Fruit fly (Drosophila melanogaster) whole organism, embryonic: ENCODE measurements around the gene CG4328.

Experiments used
- Aef1 ChIP-seq: fragments of 200-800 bp; sonication (Bioruptor generic); IDR thresholded peaks from 3 replicates; pipeline ENCODE4 v1.3.6; 2022; ENCODE audit warnings: missing biosample characterization, missing genetic modification characterization
- Antp ChIP-seq: fragments of 200-800 bp; sonication (Bioruptor generic); optimal IDR thresholded peaks from 3 replicates; lab custom pipeline; 2016; ENCODE audit warnings: missing biosample characterization, missing genetic modification characterization
- Bgb ChIP-seq: fragments of 200-800 bp; sonication (Bioruptor generic); IDR thresholded peaks from 2 replicates; pipeline ENCODE4 v1.3.6; 2022; ENCODE audit warnings: missing biosample characterization, missing genetic modification characterization; ENCODE audit not compliant: partially characterized antibody
- CG10959 ChIP-seq: fragments of 200-800 bp; sonication (Bioruptor generic); IDR thresholded peaks from 2 replicates; pipeline ENCODE4 v1.3.6; 2022; ENCODE audit warnings: missing biosample characterization, missing genetic modification characterization
- CG12071 ChIP-seq: fragments of 200-800 bp; sonication (Bioruptor generic); optimal IDR thresholded peaks from 3 replicates; lab custom pipeline; 2018; ENCODE audit warnings: missing biosample characterization, mild to moderate bottlenecking, missing genetic modification characterization
- CG1647 ChIP-seq: fragments of 200-800 bp; sonication (Bioruptor generic); optimal IDR thresholded peaks from 3 replicates; lab custom pipeline; 2016; ENCODE audit warnings: missing biosample characterization, missing genetic modification characterization
- CG16813 ChIP-seq: fragments of 200-800 bp; sonication (Bioruptor generic); IDR thresholded peaks from 3 replicates; pipeline ENCODE4 v1.3.6; 2022; ENCODE audit warnings: missing biosample characterization, missing genetic modification characterization; ENCODE audit not compliant: partially characterized antibody
- CG17385 ChIP-seq: fragments of 200-800 bp; sonication (Bioruptor generic); optimal IDR thresholded peaks from 3 replicates; lab custom pipeline; 2018; ENCODE audit warnings: missing biosample characterization, mild to moderate bottlenecking, missing genetic modification characterization
- CG2202 ChIP-seq: fragments of 200-800 bp; sonication (Bioruptor generic); optimal IDR thresholded peaks from 2 replicates; lab custom pipeline; 2018; ENCODE audit warnings: missing biosample characterization, mild to moderate bottlenecking, missing genetic modification characterization
- CG30431 ChIP-seq: fragments of 200-800 bp; sonication (Bioruptor generic); optimal IDR thresholded peaks from 2 replicates; lab custom pipeline; 2017; ENCODE audit warnings: missing biosample characterization, missing genetic modification characterization
- CG43689 ChIP-seq: fragments of 200-800 bp; sonication (Bioruptor generic); IDR thresholded peaks from 2 replicates; pipeline ENCODE4 v1.3.6; 2022; ENCODE audit warnings: missing biosample characterization, missing genetic modification characterization
- CG4617 ChIP-seq: fragments of 200-800 bp; sonication (Bioruptor generic); optimal IDR thresholded peaks from 3 replicates; lab custom pipeline; 2016; ENCODE audit warnings: missing biosample characterization, missing genetic modification characterization, borderline replicate concordance
- CG4820 ChIP-seq: fragments of 200-800 bp; sonication (Bioruptor generic); optimal IDR thresholded peaks from 3 replicates; lab custom pipeline; 2016; ENCODE audit warnings: missing biosample characterization, missing genetic modification characterization
- CG6175 ChIP-seq: fragments of 200-800 bp; sonication (Bioruptor generic); IDR thresholded peaks from 3 replicates; pipeline ENCODE4 v1.3.6; 2022; ENCODE audit warnings: missing biosample characterization, missing genetic modification characterization
- CG6765 ChIP-seq: fragments of 200-800 bp; sonication (Bioruptor generic); optimal IDR thresholded peaks from 3 replicates; lab custom pipeline; 2017; ENCODE audit warnings: missing biosample characterization, mild to moderate bottlenecking, missing genetic modification characterization
- Dad ChIP-seq: fragments of 200-800 bp; sonication (Bioruptor generic); optimal IDR thresholded peaks from 3 replicates; lab custom pipeline; 2016; ENCODE audit warnings: missing biosample characterization, missing genetic modification characterization
- Fer1 ChIP-seq: fragments of 200-800 bp; sonication (Bioruptor generic); optimal IDR thresholded peaks from 2 replicates; lab custom pipeline; 2017; ENCODE audit warnings: missing biosample characterization, mild to moderate bottlenecking, missing genetic modification characterization
- Hmr ChIP-seq: fragments of 200-800 bp; sonication (Bioruptor generic); optimal IDR thresholded peaks from 3 replicates; lab custom pipeline; 2017; ENCODE audit warnings: mild to moderate bottlenecking, missing biosample characterization, missing genetic modification reagents, missing genetic modification characterization
- Mes4 ChIP-seq: fragments of 200-800 bp; sonication (Bioruptor generic); optimal IDR thresholded peaks from 2 replicates; lab custom pipeline; 2016; ENCODE audit warnings: missing biosample characterization, missing genetic modification characterization
- Ravus ChIP-seq: fragments of 200-800 bp; sonication (Bioruptor generic); IDR thresholded peaks from 2 replicates; pipeline ENCODE4 v1.3.6; 2022; ENCODE audit warnings: missing biosample characterization, missing genetic modification characterization
- Rx ChIP-seq: fragments of 200-800 bp; sonication (Bioruptor generic); IDR thresholded peaks from 2 replicates; pipeline ENCODE4 v1.3.6; 2022; ENCODE audit warnings: missing biosample characterization, missing genetic modification characterization
- Sin3A ChIP-seq: fragments of >200 bp; optimal IDR thresholded peaks from 2 replicates; lab custom pipeline; 2018
- Sox100B ChIP-seq: fragments of 200-800 bp; sonication (Bioruptor generic); optimal IDR thresholded peaks from 3 replicates; lab custom pipeline; 2018; ENCODE audit warnings: missing biosample characterization, mild to moderate bottlenecking, missing genetic modification characterization
- Ssrp ChIP-seq: fragments of 200-800 bp; sonication (Bioruptor generic); optimal IDR thresholded peaks from 2 replicates; lab custom pipeline; 2018; ENCODE audit warnings: missing biosample characterization, mild to moderate bottlenecking, missing genetic modification characterization, moderate library complexity
- TFAM ChIP-seq: fragments of 200-800 bp; sonication (Bioruptor generic); optimal IDR thresholded peaks from 2 replicates; lab custom pipeline; 2017; ENCODE audit warnings: missing biosample characterization, missing genetic modification characterization, inconsistent platforms
- amos ChIP-seq: fragments of 200-800 bp; sonication (Bioruptor generic); IDR thresholded peaks from 2 replicates; pipeline ENCODE4 v1.3.6; 2022; ENCODE audit warnings: missing biosample characterization, missing genetic modification characterization; ENCODE audit not compliant: partially characterized antibody
- danr ChIP-seq: fragments of 200-800 bp; sonication (Bioruptor generic); IDR thresholded peaks from 2 replicates; pipeline ENCODE4 v1.3.6; 2022; ENCODE audit warnings: missing biosample characterization, missing genetic modification characterization
- dmrt99B ChIP-seq: fragments of 200-800 bp; sonication (Bioruptor generic); optimal IDR thresholded peaks from 2 replicates; lab custom pipeline; 2018; ENCODE audit warnings: missing biosample characterization, mild to moderate bottlenecking, missing genetic modification characterization, moderate library complexity
- eyg ChIP-seq: fragments of 200-800 bp; sonication (Bioruptor generic); optimal IDR thresholded peaks from 3 replicates; lab custom pipeline; 2016; ENCODE audit warnings: missing biosample characterization, missing genetic modification characterization
- gsb ChIP-seq: fragments of 200-800 bp; sonication (Bioruptor generic); IDR thresholded peaks from 2 replicates; pipeline ENCODE4 v1.3.6; 2022; ENCODE audit warnings: missing biosample characterization, missing genetic modification characterization
- ind ChIP-seq: fragments of 200-800 bp; sonication (Bioruptor generic); optimal IDR thresholded peaks from 3 replicates; lab custom pipeline; 2016; ENCODE audit warnings: missing biosample characterization, missing genetic modification characterization
- insv ChIP-seq, 2 experiments: fragments of 200-800 bp; sonication (Bioruptor generic); optimal IDR thresholded peaks; 3 replicates each; lab custom pipeline; 2016 to 2018; ENCODE audit warnings: missing biosample characterization in 2 of 2, missing genetic modification characterization in 2 of 2
- nau ChIP-seq: fragments of 200-800 bp; sonication (Bioruptor generic); optimal IDR thresholded peaks from 3 replicates; lab custom pipeline; 2017; ENCODE audit warnings: missing biosample characterization, mild to moderate bottlenecking, missing genetic modification characterization, missing genetic modification reagents
- org-1 ChIP-seq: fragments of 200-800 bp; sonication (Bioruptor generic); optimal IDR thresholded peaks from 2 replicates; lab custom pipeline; 2017; ENCODE audit warnings: missing biosample characterization, missing genetic modification characterization
- pnt ChIP-seq: fragments of 200-800 bp; sonication (Bioruptor generic); optimal IDR thresholded peaks from 3 replicates; lab custom pipeline; 2016; ENCODE audit warnings: missing biosample characterization, missing genetic modification characterization
- run ChIP-seq: fragments of 200-800 bp; sonication (Bioruptor generic); optimal IDR thresholded peaks from 3 replicates; lab custom pipeline; 2018; ENCODE audit warnings: missing biosample characterization, mild to moderate bottlenecking, missing genetic modification characterization
- sc ChIP-seq, 3 experiments: fragments of >200 bp in 2 of 3; fragments of 200-800 bp in 1 of 3; sonication (Bioruptor generic) in 1 of 3; optimal IDR thresholded peaks; 2 replicates in 2 of 3; 3 replicates in 1 of 3; lab custom pipeline; 2017; ENCODE audit warnings: mild to moderate bottlenecking in 1 of 3, missing biosample characterization in 1 of 3, missing genetic modification characterization in 1 of 3, missing genetic modification reagents in 1 of 3
- sd ChIP-seq: fragments of 200-800 bp; sonication (Bioruptor generic); optimal IDR thresholded peaks from 3 replicates; lab custom pipeline; 2018; ENCODE audit warnings: missing biosample characterization, mild to moderate bottlenecking, missing genetic modification characterization, moderate library complexity
- sens ChIP-seq: fragments of 200-800 bp; sonication (Bioruptor generic); peaks from one replicate; lab custom pipeline; 2016; ENCODE audit warnings: missing biosample characterization, missing genetic modification characterization
- seq ChIP-seq: fragments of 200-800 bp; sonication (Bioruptor generic); IDR thresholded peaks from 2 replicates; pipeline ENCODE4 v1.3.6; 2022; ENCODE audit warnings: missing biosample characterization, missing genetic modification characterization
- shn ChIP-seq: fragments of 200-800 bp; sonication (Bioruptor generic); optimal IDR thresholded peaks from 3 replicates; lab custom pipeline; 2016; ENCODE audit warnings: missing biosample characterization, missing genetic modification characterization
- sim ChIP-seq: fragments of 200-800 bp; sonication (Bioruptor generic); IDR thresholded peaks from 2 replicates; pipeline ENCODE4 v1.3.6; 2022; ENCODE audit warnings: missing biosample characterization, missing genetic modification characterization
- stc ChIP-seq: fragments of 200-800 bp; sonication (Bioruptor generic); IDR thresholded peaks from 2 replicates; pipeline ENCODE4 v1.3.6; 2022; ENCODE audit warnings: missing biosample characterization, missing genetic modification characterization
- sug ChIP-seq: fragments of 200-800 bp; optimal IDR thresholded peaks from 2 replicates; lab custom pipeline; 2019; ENCODE audit warnings: missing biosample characterization, mild to moderate bottlenecking, missing genetic modification characterization, moderate library complexity
- tna ChIP-seq: fragments of 200-800 bp; sonication (Bioruptor generic); IDR thresholded peaks from 2 replicates; pipeline ENCODE4 v1.3.6; 2022; ENCODE audit warnings: missing biosample characterization, missing genetic modification characterization; ENCODE audit not compliant: partially characterized antibody
- twi ChIP-seq: fragments of 200-800 bp; optimal IDR thresholded peaks from 2 replicates; lab custom pipeline; 2019; ENCODE audit warnings: missing biosample characterization, mild to moderate bottlenecking, missing genetic modification characterization, moderate library complexity
- unpg ChIP-seq: fragments of 200-800 bp; sonication (Bioruptor generic); optimal IDR thresholded peaks from 3 replicates; lab custom pipeline; 2018; ENCODE audit warnings: missing biosample characterization, mild to moderate bottlenecking, missing genetic modification characterization, moderate library complexity
- usp ChIP-seq: fragments of >200 bp; optimal IDR thresholded peaks from 2 replicates; lab custom pipeline; 2017; ENCODE audit warnings: missing biosample characterization, missing genetic modification characterization
- zen ChIP-seq: fragments of 200-800 bp; sonication (Bioruptor generic); optimal IDR thresholded peaks from 3 replicates; lab custom pipeline; 2018; ENCODE audit warnings: missing biosample characterization, mild to moderate bottlenecking, missing genetic modification characterization, moderate library complexity

The CG4328 gene

dm6 chr3L:12277054-12277879 lies 18.7 kb downstream of the CG4328 start, which contains the start of the genes Sms and INPP5E (continued):
- peak; percentile 93 for TF ChIP-seq amos (GFP tag; lab: Robert Waterston, UW)
- TF ChIP-seq CG30431 (GFP tag; lab: Kevin White, UChicago): no peak
- TF ChIP-seq Fer1 (GFP tag; lab: Kevin White, UChicago): peak; percentile 2
- no peak for TF ChIP-seq eyg (GFP tag; lab: Kevin White, UChicago)
- TF ChIP-seq CG1647 (GFP tag; lab: Kevin White, UChicago): no peak
- no peak for TF ChIP-seq usp (GFP tag; lab: Kevin White, UChicago)
- peak; percentile 11 for TF ChIP-seq CG2202
- TF ChIP-seq Antp (GFP tag; lab: Kevin White, UChicago): no peak
- no peak for TF ChIP-seq CG10959 (GFP tag; lab: Robert Waterston, UW)
- TF ChIP-seq shn (GFP tag; lab: Kevin White, UChicago): no peak
- peak; percentile 44 for TF ChIP-seq unpg (GFP tag; lab: Kevin White, UChicago)
- TF ChIP-seq CG16813 (GFP tag; lab: Robert Waterston, UW): peak; percentile 90
- peak; percentile 24 for TF ChIP-seq dmrt99B
- peak; percentile 62 for TF ChIP-seq Ssrp (tag; lab: Kevin White, UChicago)
- no peak for TF ChIP-seq CG12071 (GFP tag; lab: Kevin White, UChicago)
- no peak for TF ChIP-seq pnt (GFP tag; lab: Kevin White, UChicago)
- TF ChIP-seq Mes4 (GFP tag; lab: Kevin White, UChicago): no peak
- TF ChIP-seq sens (GFP tag; lab: Kevin White, UChicago): peak; percentile 46
- TF ChIP-seq CG4617 (GFP tag; lab: Kevin White, UChicago): peak; percentile 42
- TF ChIP-seq seq (GFP tag; lab: Robert Waterston, UW): 0 out of 2 replicates have a peak, but pooled peaks have one; percentile 7
- TF ChIP-seq sc (optimal IDR thresholded peaks at IDR 0.05; lab: Kevin White, UChicago): no peak
- no peak for TF ChIP-seq sc (GFP tag; optimal IDR thresholded peaks at IDR 0.05; lab: Kevin White, UChicago)
- peak; percentile 32 for TF ChIP-seq ind (GFP tag; lab: Kevin White, UChicago)
- TF ChIP-seq Hmr (GFP tag; lab: Kevin White, UChicago): peak; percentile 33
- TF ChIP-seq Sox100B (GFP tag; lab: Kevin White, UChicago): peak; percentile 65
- TF ChIP-seq Sin3A (lab: Kevin White, UChicago): peak; percentile 26
- TF ChIP-seq Bgb (GFP tag; lab: Robert Waterston, UW): peak; percentile 84
- peak in 1 of 2 experiments; percentile 29 for TF ChIP-seq insv (GFP tag; optimal IDR thresholded peaks at IDR 0.05; lab: Kevin White, UChicago)
- peak; percentile 82 for TF ChIP-seq tna
- no peak for TF ChIP-seq Aef1 (GFP tag; lab: Robert Waterston, UW)
- peak; percentile 3 for TF ChIP-seq twi (tag; lab: Kevin White, UChicago)
- no peak for TF ChIP-seq CG6765 (GFP tag; lab: Kevin White, UChicago)
- TF ChIP-seq Ravus: no peak
- no peak for TF ChIP-seq Rx (GFP tag; lab: Robert Waterston, UW)
- TF ChIP-seq sug (tag; lab: Kevin White, UChicago): peak; percentile 73
- no peak for TF ChIP-seq org-1
- TF ChIP-seq Dad (GFP tag; lab: Kevin White, UChicago): no peak
- TF ChIP-seq TFAM (GFP tag; lab: Kevin White, UChicago): no peak
- TF ChIP-seq nau (GFP tag; lab: Kevin White, UChicago): no peak
- TF ChIP-seq sd (tag; lab: Kevin White, UChicago): no peak
- peak; percentile 22 for TF ChIP-seq zen (tag; lab: Kevin White, UChicago)
- no peak for TF ChIP-seq gsb (GFP tag; lab: Robert Waterston, UW)
- TF ChIP-seq CG6175 (GFP tag; lab: Robert Waterston, UW): no peak
- TF ChIP-seq CG43689 (GFP tag; lab: Robert Waterston, UW): no peak
- 0 out of 2 replicates have a peak, but pooled peaks have one; percentile 4 for TF ChIP-seq stc (GFP tag; lab: Robert Waterston, UW)
- TF ChIP-seq run (tag; lab: Kevin White, UChicago): no peak
- TF ChIP-seq CG17385 (GFP tag; lab: Kevin White, UChicago): peak; percentile 19
- no peak for TF ChIP-seq danr (GFP tag; lab: Robert Waterston, UW)
- peak; percentile 33 for TF ChIP-seq CG4820 (GFP tag; lab: Kevin White, UChicago)
- TF ChIP-seq sim (GFP tag; lab: Robert Waterston, UW): no peak
